Worm (Caenorhabditis elegans): Measurements from ENCODE around the gene B0554.7.

B0554.7 gene

DNA sequence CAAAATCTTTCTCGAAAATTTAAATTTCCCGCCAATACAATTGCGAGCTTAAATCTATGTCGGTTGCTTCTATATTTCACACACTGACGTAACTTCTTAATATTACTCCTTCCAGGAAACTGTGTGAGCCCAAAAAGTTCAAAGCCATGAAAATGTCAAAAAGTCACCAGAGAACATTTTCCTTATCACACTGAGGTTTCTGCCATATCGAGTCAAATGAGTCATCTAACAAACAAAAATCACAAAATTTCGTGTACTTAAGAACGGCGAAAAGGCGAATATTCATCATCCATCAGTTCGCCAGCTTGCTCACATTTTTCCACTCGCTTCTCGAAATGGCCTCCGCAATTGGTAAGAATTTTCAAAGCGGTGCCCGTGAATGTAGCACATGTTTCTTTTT, 8.9 kb upstream of the B0554.7 start, which contains the start of gene M02H5.8:
Gene M02H5.8, plus strand, starts transcription at position 297 of the 400 bp plus-strand sequence.
- no peak for TF ChIP-seq tab-1 (GFP tag; IDR thresholded peaks at IDR 0.05)
- TF ChIP-seq ztf-29 (GFP tag; IDR thresholded peaks at IDR 0.05) = no peak
- TF ChIP-seq ztf-23 (GFP tag; IDR thresholded peaks at IDR 0.05) = no peak
- TF ChIP-seq T22C8.4 (GFP tag; IDR thresholded peaks at IDR 0.05) = no peak
- TF ChIP-seq cog-1 (tag; optimal IDR thresholded peaks at IDR 0.05) = no peak
- no peak for TF ChIP-seq flt-1 (GFP tag; IDR thresholded peaks at IDR 0.05)
- no peak for TF ChIP-seq klf-2 (GFP tag; conservative IDR thresholded peaks at IDR 0.05)
- no peak for TF ChIP-seq med-1 (GFP tag; optimal IDR thresholded peaks at IDR 0.05; ENCODE audit: insufficient read depth)
- no peak for TF ChIP-seq ref-1 (GFP tag; conservative IDR thresholded peaks at IDR 0.05)

ce11 chrV:449130-449529, 8.3 kb upstream of the B0554.7 start, which contains the start of gene srh-35:
Gene srh-35, minus strand, starts transcription at chrV:449230.
- TF ChIP-seq klf-2 (GFP tag; conservative IDR thresholded peaks at IDR 0.05) = no peak
- no peak for TF ChIP-seq ref-1 (GFP tag; conservative IDR thresholded peaks at IDR 0.05)
- no peak for TF ChIP-seq T22C8.4 (GFP tag; IDR thresholded peaks at IDR 0.05)
- no peak for TF ChIP-seq tab-1 (GFP tag; IDR thresholded peaks at IDR 0.05)
- TF ChIP-seq ztf-29 (GFP tag; IDR thresholded peaks at IDR 0.05) = no peak
- no peak for TF ChIP-seq ztf-23 (GFP tag; IDR thresholded peaks at IDR 0.05)
- TF ChIP-seq cog-1 (tag; optimal IDR thresholded peaks at IDR 0.05) = no peak
- no peak for TF ChIP-seq flt-1 (GFP tag; IDR thresholded peaks at IDR 0.05)
- no peak for TF ChIP-seq med-1 (GFP tag; optimal IDR thresholded peaks at IDR 0.05; ENCODE audit: insufficient read depth)

DNA sequence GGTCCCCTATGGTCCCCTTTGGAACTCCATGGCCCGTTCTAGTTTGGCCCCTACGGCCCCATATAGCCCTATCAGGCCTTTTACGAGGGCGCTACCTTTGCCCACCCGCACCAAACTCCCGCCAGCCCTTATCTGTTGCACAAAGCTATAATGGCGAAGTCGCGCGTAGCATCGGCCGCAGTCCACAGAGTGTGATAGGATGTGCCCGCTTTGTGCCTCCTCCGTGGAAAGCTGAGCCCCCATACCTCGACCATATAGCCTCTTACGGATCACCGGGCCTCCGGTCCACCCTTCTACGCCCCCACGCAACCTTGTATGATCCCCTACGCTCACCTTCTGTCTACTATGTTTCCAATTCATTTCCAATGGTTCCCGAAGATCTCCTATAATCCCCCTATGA, 6.2 kb upstream of the B0554.7 start:
- TF ChIP-seq tab-1 (GFP tag; IDR thresholded peaks at IDR 0.05) (0 out of 2 replicates have a peak, but pooled peaks have one; percentile 40), ztf-29 (GFP tag; IDR thresholded peaks at IDR 0.05) (no peak), flt-1 (GFP tag; IDR thresholded peaks at IDR 0.05) (0 out of 2 replicates have a peak, but pooled peaks have one; percentile 32), ztf-23 (GFP tag; IDR thresholded peaks at IDR 0.05) (no peak), T22C8.4 (GFP tag; IDR thresholded peaks at IDR 0.05) (no peak), ref-1 (GFP tag; conservative IDR thresholded peaks at IDR 0.05) (no peak), klf-2 (GFP tag; conservative IDR thresholded peaks at IDR 0.05) (no peak), med-1 (GFP tag; optimal IDR thresholded peaks at IDR 0.05; ENCODE audit: insufficient read depth) (no peak), cog-1 (tag; optimal IDR thresholded peaks at IDR 0.05) (no peak)

DNA sequence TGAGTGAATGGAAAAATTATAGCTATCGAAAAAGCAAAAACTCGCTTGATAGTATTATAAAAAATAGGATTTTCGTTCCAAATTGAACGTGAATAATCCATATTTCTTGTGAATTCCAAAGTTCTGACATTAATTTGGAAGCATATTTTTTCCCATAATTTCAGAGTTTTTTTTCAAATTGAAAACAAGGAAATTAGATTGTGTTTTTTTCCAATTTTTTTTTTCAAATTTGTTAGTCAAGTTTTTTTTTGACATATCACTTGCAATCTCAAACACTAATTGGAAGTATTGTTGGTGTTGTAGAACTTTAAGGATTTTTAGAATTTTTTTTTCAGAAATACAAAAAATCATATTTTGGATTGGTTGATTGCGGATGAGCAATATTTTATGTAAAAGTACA, 5.8 kb upstream of the B0554.7 start, which contains the start of gene srh-34:
Gene srh-34, minus strand, starts transcription at position 101 of the 400 bp plus-strand sequence.
- TF ChIP-seq ztf-23 (GFP tag; IDR thresholded peaks at IDR 0.05) (no peak), klf-2 (GFP tag; conservative IDR thresholded peaks at IDR 0.05) (no peak), cog-1 (tag; optimal IDR thresholded peaks at IDR 0.05) (no peak), ref-1 (GFP tag; conservative IDR thresholded peaks at IDR 0.05) (no peak), T22C8.4 (GFP tag; IDR thresholded peaks at IDR 0.05) (no peak), med-1 (GFP tag; optimal IDR thresholded peaks at IDR 0.05; ENCODE audit: insufficient read depth) (no peak)

DNA sequence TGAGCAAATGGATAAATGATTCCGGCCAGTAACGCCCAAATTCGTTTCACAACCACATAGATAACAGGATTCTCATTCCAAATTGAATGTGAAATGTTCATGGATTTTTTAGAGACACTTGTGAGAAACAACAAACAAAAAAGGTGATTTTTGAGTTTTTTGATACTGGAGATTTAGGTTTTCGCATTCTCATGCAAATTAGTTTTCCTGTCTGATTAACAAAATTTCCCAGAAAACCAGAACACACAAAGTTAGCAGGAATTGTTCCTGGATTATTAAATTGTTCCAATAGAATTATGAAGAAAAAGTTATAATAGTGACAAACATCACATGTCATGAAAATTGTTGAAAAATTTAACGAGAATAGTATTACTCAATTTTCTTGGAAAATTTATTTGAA, 2.4 kb upstream of the B0554.7 start, which contains the start of gene srh-33:
Gene srh-33, minus strand, starts transcription at position 101 of the 400 bp plus-strand sequence.
- no peak for TF ChIP-seq flt-1 (GFP tag; IDR thresholded peaks at IDR 0.05)
- no peak for TF ChIP-seq ztf-23 (GFP tag; IDR thresholded peaks at IDR 0.05)
- TF ChIP-seq T22C8.4 (GFP tag; IDR thresholded peaks at IDR 0.05) = no peak
- no peak for TF ChIP-seq med-1 (GFP tag; optimal IDR thresholded peaks at IDR 0.05; ENCODE audit: insufficient read depth)
- no peak for TF ChIP-seq cog-1 (tag; optimal IDR thresholded peaks at IDR 0.05)
- TF ChIP-seq tab-1 (GFP tag; IDR thresholded peaks at IDR 0.05) = no peak
- no peak for TF ChIP-seq klf-2 (GFP tag; conservative IDR thresholded peaks at IDR 0.05)
- TF ChIP-seq ref-1 (GFP tag; conservative IDR thresholded peaks at IDR 0.05) = no peak
- TF ChIP-seq ztf-29 (GFP tag; IDR thresholded peaks at IDR 0.05) = no peak

DNA sequence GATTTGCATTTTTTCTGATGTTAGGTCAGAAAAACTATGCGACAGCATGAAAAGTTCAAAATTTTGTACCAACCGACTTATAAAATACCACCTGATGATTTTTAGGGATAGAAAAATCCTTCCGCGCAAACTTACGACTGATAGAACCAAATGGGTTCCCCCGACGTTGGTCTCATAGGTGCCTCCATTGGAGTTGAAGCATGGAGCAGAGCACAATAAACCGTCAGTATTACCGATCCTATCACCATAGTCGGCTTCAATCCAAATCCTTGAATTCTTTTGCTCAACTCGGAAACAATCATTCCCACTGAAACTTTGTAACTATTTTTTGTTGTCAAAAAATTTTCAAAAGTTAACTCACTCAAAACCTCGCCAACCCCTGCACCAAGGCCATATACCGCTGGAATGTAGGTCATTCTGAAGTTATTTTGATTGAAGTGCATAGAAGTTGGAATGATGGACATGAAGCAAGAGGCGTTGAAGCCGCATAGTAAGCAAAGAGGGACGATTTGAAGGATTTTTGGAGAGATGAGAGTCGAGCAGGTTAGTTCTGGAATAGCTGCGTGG, 1.6 kb downstream of the B0554.7 start:
- no peak for TF ChIP-seq med-1 (GFP tag; optimal IDR thresholded peaks at IDR 0.05; ENCODE audit: insufficient read depth)
- no peak for TF ChIP-seq tab-1 (GFP tag; IDR thresholded peaks at IDR 0.05)

DNA sequence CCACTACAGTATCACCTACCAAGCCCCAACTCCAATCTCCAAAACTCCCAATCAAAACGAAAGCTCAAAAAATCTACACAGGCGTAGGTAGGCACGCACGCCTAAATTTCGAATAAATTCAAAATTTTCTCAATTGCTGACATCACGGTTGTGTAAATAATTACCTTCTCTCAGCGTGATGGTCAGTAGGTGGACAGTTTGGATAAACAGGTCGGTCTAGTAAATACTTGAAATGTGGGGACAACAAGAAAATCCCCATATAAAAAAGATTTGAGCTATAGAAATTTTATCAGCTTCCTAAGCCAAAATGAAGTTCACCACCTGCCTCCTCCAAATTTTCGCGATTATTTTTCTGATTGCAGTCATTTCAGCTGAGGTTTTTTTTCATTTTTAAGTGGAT, 2.7 kb downstream of the B0554.7 start, which contains the start of gene B0554.1:
Gene B0554.1, plus strand, starts transcription at position 301 of the 400 bp plus-strand sequence.
- no peak for TF ChIP-seq med-1 (GFP tag; optimal IDR thresholded peaks at IDR 0.05; ENCODE audit: insufficient read depth)
- TF ChIP-seq cog-1 (tag; optimal IDR thresholded peaks at IDR 0.05) = no peak
- no peak for TF ChIP-seq ref-1 (GFP tag; conservative IDR thresholded peaks at IDR 0.05)
- no peak for TF ChIP-seq ztf-29 (GFP tag; IDR thresholded peaks at IDR 0.05)
- TF ChIP-seq T22C8.4 (GFP tag; IDR thresholded peaks at IDR 0.05) = no peak
- no peak for TF ChIP-seq flt-1 (GFP tag; IDR thresholded peaks at IDR 0.05)

DNA sequence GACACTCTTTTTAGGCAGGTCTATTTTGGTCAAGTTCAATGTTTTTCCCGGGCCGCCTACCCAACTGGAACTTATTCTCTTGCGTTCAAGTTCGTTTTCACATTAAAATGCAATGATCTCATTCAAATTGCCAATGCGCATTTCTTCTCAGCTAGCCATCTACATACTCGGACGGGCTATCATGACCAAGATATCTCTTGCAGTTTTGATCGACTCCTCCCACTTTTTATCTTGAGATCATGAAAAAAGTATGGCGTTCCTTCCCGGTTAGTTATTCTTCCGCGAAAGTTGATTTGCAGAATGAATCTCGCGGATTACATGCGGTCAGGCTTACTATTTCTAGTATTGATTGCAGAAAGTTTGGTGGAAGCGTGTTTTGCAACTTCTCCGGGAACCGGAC, 6.9 kb downstream of the B0554.7 start, which contains the start of gene B0554.2:
Gene B0554.2, plus strand, starts transcription at position 301 of the 400 bp plus-strand sequence.
- no peak for TF ChIP-seq klf-2 (GFP tag; conservative IDR thresholded peaks at IDR 0.05)
- TF ChIP-seq ztf-23 (GFP tag; IDR thresholded peaks at IDR 0.05) = no peak
- no peak for TF ChIP-seq cog-1 (tag; optimal IDR thresholded peaks at IDR 0.05)
- TF ChIP-seq T22C8.4 (GFP tag; IDR thresholded peaks at IDR 0.05) = no peak
- no peak for TF ChIP-seq ztf-29 (GFP tag; IDR thresholded peaks at IDR 0.05)
- no peak for TF ChIP-seq ref-1 (GFP tag; conservative IDR thresholded peaks at IDR 0.05)
- no peak for TF ChIP-seq flt-1 (GFP tag; IDR thresholded peaks at IDR 0.05)
- TF ChIP-seq med-1 (GFP tag; optimal IDR thresholded peaks at IDR 0.05; ENCODE audit: insufficient read depth) = no peak
- TF ChIP-seq tab-1 (GFP tag; IDR thresholded peaks at IDR 0.05) = no peak

ce11 chrV:432991-433390, 7.8 kb downstream of the B0554.7 start:
- TF ChIP-seq tab-1 (GFP tag; IDR thresholded peaks at IDR 0.05) (no peak), cog-1 (tag; optimal IDR thresholded peaks at IDR 0.05) (no peak), T22C8.4 (GFP tag; IDR thresholded peaks at IDR 0.05) (no peak), klf-2 (GFP tag; conservative IDR thresholded peaks at IDR 0.05) (no peak), ztf-23 (GFP tag; IDR thresholded peaks at IDR 0.05) (no peak), flt-1 (GFP tag; IDR thresholded peaks at IDR 0.05) (no peak), ref-1 (GFP tag; conservative IDR thresholded peaks at IDR 0.05) (no peak), med-1 (GFP tag; optimal IDR thresholded peaks at IDR 0.05; ENCODE audit: insufficient read depth) (no peak), ztf-29 (GFP tag; IDR thresholded peaks at IDR 0.05) (no peak)

DNA sequence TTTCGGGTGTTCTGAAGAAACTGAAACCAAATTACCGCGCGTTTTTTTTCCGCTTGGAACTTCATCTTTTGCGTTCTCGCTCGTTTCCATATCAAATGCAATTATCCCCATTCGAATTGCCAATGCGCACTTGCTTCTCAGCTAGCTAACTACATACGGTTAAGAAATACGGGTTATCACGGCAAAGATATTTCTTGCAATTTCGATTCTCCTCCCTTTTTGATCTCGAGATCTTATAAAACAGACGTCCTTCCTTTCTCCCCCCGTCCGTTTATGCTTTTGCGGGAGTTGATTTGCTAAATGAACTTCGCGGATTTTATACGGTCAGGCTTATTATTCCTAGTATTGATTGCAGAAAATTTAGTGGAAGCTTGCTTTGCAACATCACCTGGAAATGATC, 12.0 kb downstream of the B0554.7 start, which contains the start of gene B0554.4:
Gene B0554.4, plus strand, starts transcription at position 301 of the 400 bp plus-strand sequence.
- TF ChIP-seq klf-2 (GFP tag; conservative IDR thresholded peaks at IDR 0.05) (no peak), med-1 (GFP tag; optimal IDR thresholded peaks at IDR 0.05; ENCODE audit: insufficient read depth) (no peak), T22C8.4 (GFP tag; IDR thresholded peaks at IDR 0.05) (no peak), flt-1 (GFP tag; IDR thresholded peaks at IDR 0.05) (no peak), ztf-29 (GFP tag; IDR thresholded peaks at IDR 0.05) (no peak), ref-1 (GFP tag; conservative IDR thresholded peaks at IDR 0.05) (no peak), tab-1 (GFP tag; IDR thresholded peaks at IDR 0.05) (no peak), cog-1 (tag; optimal IDR thresholded peaks at IDR 0.05) (no peak), ztf-23 (GFP tag; IDR thresholded peaks at IDR 0.05) (no peak)
